Fruit fly (Drosophila melanogaster) whole organism, prepupa: ENCODE data around the gene bol.

Experiments
- CG10631 ChIP-seq: fragments of 200-800 bp; sonication (Bioruptor generic); optimal IDR thresholded peaks from 2 replicates; lab custom pipeline; 2016; ENCODE audit warnings: missing biosample characterization, missing genetic modification characterization
- CG15336 ChIP-seq: fragments of 200-800 bp; sonication (Bioruptor generic); IDR thresholded peaks from 2 replicates; pipeline ENCODE4 v1.3.6; 2022; ENCODE audit warnings: missing biosample characterization, missing genetic modification characterization
- CG1621 ChIP-seq: fragments of 200-800 bp; sonication (Bioruptor generic); optimal IDR thresholded peaks from 3 replicates; lab custom pipeline; 2018; ENCODE audit warnings: missing biosample characterization, mild to moderate bottlenecking, missing genetic modification characterization
- CG16779 ChIP-seq: fragments of 200-800 bp; sonication (Bioruptor generic); optimal IDR thresholded peaks from 3 replicates; lab custom pipeline; 2017; ENCODE audit warnings: missing biosample characterization, mild to moderate bottlenecking, missing genetic modification characterization
- CG32006 ChIP-seq: fragments of 200-800 bp; sonication (Bioruptor generic); optimal IDR thresholded peaks from 3 replicates; lab custom pipeline; 2017; ENCODE audit warnings: missing biosample characterization, mild to moderate bottlenecking, missing genetic modification characterization
- CG34406 ChIP-seq: fragments of 200-800 bp; sonication (Bioruptor generic); optimal IDR thresholded peaks from 3 replicates; lab custom pipeline; 2016; ENCODE audit warnings: missing biosample characterization, missing genetic modification characterization
- CG3919 ChIP-seq: fragments of 200-800 bp; sonication (Bioruptor generic); optimal IDR thresholded peaks from 3 replicates; lab custom pipeline; 2016; ENCODE audit warnings: missing biosample characterization, missing genetic modification characterization
- CG4318 ChIP-seq: fragments of 200-800 bp; sonication (Bioruptor generic); optimal IDR thresholded peaks from 3 replicates; lab custom pipeline; 2017; ENCODE audit warnings: missing biosample characterization, mild to moderate bottlenecking, missing genetic modification characterization
- CG6163 ChIP-seq: fragments of 200-800 bp; sonication (Bioruptor generic); IDR thresholded peaks from 3 replicates; pipeline ENCODE4 v1.3.6; 2022; ENCODE audit warnings: missing biosample characterization, missing genetic modification characterization
- CG6276 ChIP-seq: fragments of 200-800 bp; sonication (Bioruptor generic); optimal IDR thresholded peaks from 2 replicates; lab custom pipeline; 2017; ENCODE audit warnings: missing biosample characterization, mild to moderate bottlenecking, missing genetic modification characterization
- CG6792 ChIP-seq: fragments of 200-800 bp; sonication (Bioruptor generic); optimal IDR thresholded peaks from 3 replicates; lab custom pipeline; 2016; ENCODE audit warnings: missing biosample characterization, missing genetic modification characterization
- CG6808 ChIP-seq: fragments of 200-800 bp; sonication (Bioruptor generic); optimal IDR thresholded peaks from 3 replicates; lab custom pipeline; 2017; ENCODE audit warnings: missing biosample characterization, missing genetic modification characterization, mild to moderate bottlenecking, moderate library complexity, missing genetic modification reagents
- CG6854 ChIP-seq: fragments of 200-800 bp; sonication (Bioruptor generic); optimal IDR thresholded peaks from 2 replicates; lab custom pipeline; 2017; ENCODE audit warnings: missing biosample characterization, mild to moderate bottlenecking, missing genetic modification characterization
- CG8119 ChIP-seq: fragments of 200-800 bp; sonication (Bioruptor generic); IDR thresholded peaks from 3 replicates; pipeline ENCODE4 v1.3.6; 2022; ENCODE audit warnings: missing biosample characterization, missing genetic modification characterization
- CG8319 ChIP-seq: fragments of 200-800 bp; sonication (Bioruptor generic); optimal IDR thresholded peaks from 3 replicates; lab custom pipeline; 2016; ENCODE audit warnings: missing biosample characterization, missing genetic modification characterization
- CG8632 ChIP-seq: fragments of 200-800 bp; sonication (Bioruptor generic); optimal IDR thresholded peaks from 3 replicates; lab custom pipeline; 2016; ENCODE audit warnings: missing biosample characterization, missing genetic modification characterization
- CG9139 ChIP-seq: fragments of 200-800 bp; sonication (Bioruptor generic); optimal IDR thresholded peaks from 3 replicates; lab custom pipeline; 2017; ENCODE audit warnings: missing biosample characterization, mild to moderate bottlenecking, missing genetic modification characterization
- Eip78C ChIP-seq: fragments of 200-800 bp; sonication (Bioruptor generic); peaks from one replicate; lab custom pipeline; 2016; ENCODE audit warnings: missing biosample characterization, missing genetic modification characterization
- Eip93F ChIP-seq: fragments of 200-800 bp; sonication (Bioruptor generic); optimal IDR thresholded peaks from 2 replicates; lab custom pipeline; 2016; ENCODE audit warnings: missing biosample characterization, mild to moderate bottlenecking, missing genetic modification characterization
- Ets21C ChIP-seq: fragments of 200-800 bp; sonication (Bioruptor generic); optimal IDR thresholded peaks from 3 replicates; lab custom pipeline; 2016; ENCODE audit warnings: missing biosample characterization, missing genetic modification characterization
- Gug ChIP-seq: fragments of 200-800 bp; sonication (Bioruptor generic); IDR thresholded peaks from 2 replicates; pipeline ENCODE4 v1.3.6; 2022; ENCODE audit warnings: missing biosample characterization, missing genetic modification characterization
- Lpt ChIP-seq: fragments of 200-800 bp; sonication (Bioruptor generic); optimal IDR thresholded peaks from 3 replicates; lab custom pipeline; 2016; ENCODE audit warnings: missing biosample characterization, missing genetic modification characterization
- Smox ChIP-seq: fragments of 200-800 bp; sonication (Bioruptor generic); optimal IDR thresholded peaks from 3 replicates; lab custom pipeline; 2016; ENCODE audit warnings: missing biosample characterization, missing genetic modification characterization
- Sox102F ChIP-seq: fragments of 200-800 bp; sonication (Bioruptor generic); optimal IDR thresholded peaks from 2 replicates; lab custom pipeline; 2016; ENCODE audit warnings: missing biosample characterization, mild to moderate bottlenecking, missing genetic modification characterization
- Sox14 ChIP-seq: fragments of 200-800 bp; sonication (Bioruptor generic); optimal IDR thresholded peaks from 3 replicates; lab custom pipeline; 2016; ENCODE audit warnings: missing biosample characterization, missing genetic modification characterization
- acj6 ChIP-seq: fragments of 200-800 bp; sonication (Bioruptor generic); optimal IDR thresholded peaks from 3 replicates; lab custom pipeline; 2016; ENCODE audit warnings: missing biosample characterization, missing genetic modification characterization
- eg ChIP-seq: fragments of 200-800 bp; sonication (Bioruptor generic); IDR thresholded peaks from 3 replicates; pipeline ENCODE4 v1.3.6; 2022; ENCODE audit warnings: missing biosample characterization, missing genetic modification characterization
- fkh ChIP-seq: fragments of 200-800 bp; sonication (Bioruptor generic); optimal IDR thresholded peaks from 3 replicates; lab custom pipeline; 2017; ENCODE audit warnings: missing biosample characterization, mild to moderate bottlenecking, missing genetic modification characterization, moderate library complexity
- lz ChIP-seq: fragments of 200-800 bp; sonication (Bioruptor generic); optimal IDR thresholded peaks from 3 replicates; lab custom pipeline; 2016; ENCODE audit warnings: missing biosample characterization, missing genetic modification characterization
- net ChIP-seq: fragments of 200-800 bp; sonication (Bioruptor generic); optimal IDR thresholded peaks from 3 replicates; lab custom pipeline; 2016; ENCODE audit warnings: missing biosample characterization, missing genetic modification characterization
- pdm3 ChIP-seq: fragments of 200-800 bp; sonication (Bioruptor generic); optimal IDR thresholded peaks from 3 replicates; lab custom pipeline; 2016; ENCODE audit warnings: missing biosample characterization, missing genetic modification characterization
- salr ChIP-seq, 2 experiments: fragments of 200-800 bp; sonication (Bioruptor generic); optimal IDR thresholded peaks; 3 replicates each; lab custom pipeline; 2016 to 2018; ENCODE audit warnings: missing biosample characterization in 2 of 2, missing genetic modification characterization in 2 of 2, mild to moderate bottlenecking in 1 of 2
- spab ChIP-seq: fragments of 200-800 bp; sonication (Bioruptor generic); optimal IDR thresholded peaks from 2 replicates; lab custom pipeline; 2017; ENCODE audit warnings: missing biosample characterization, mild to moderate bottlenecking, missing genetic modification characterization, missing genetic modification reagents
- svp ChIP-seq: fragments of 200-800 bp; sonication (Bioruptor generic); peaks from one replicate; lab custom pipeline; 2016; ENCODE audit warnings: missing biosample characterization, missing genetic modification characterization
- topi ChIP-seq: fragments of 200-800 bp; sonication (Bioruptor generic); optimal IDR thresholded peaks from 3 replicates; lab custom pipeline; 2016; ENCODE audit warnings: missing biosample characterization, missing genetic modification characterization
- vri ChIP-seq: fragments of 200-800 bp; sonication (Bioruptor generic); optimal IDR thresholded peaks from 3 replicates; lab custom pipeline; 2016; ENCODE audit warnings: missing biosample characterization, mild to moderate bottlenecking, missing genetic modification characterization

Gene bol

DNA sequence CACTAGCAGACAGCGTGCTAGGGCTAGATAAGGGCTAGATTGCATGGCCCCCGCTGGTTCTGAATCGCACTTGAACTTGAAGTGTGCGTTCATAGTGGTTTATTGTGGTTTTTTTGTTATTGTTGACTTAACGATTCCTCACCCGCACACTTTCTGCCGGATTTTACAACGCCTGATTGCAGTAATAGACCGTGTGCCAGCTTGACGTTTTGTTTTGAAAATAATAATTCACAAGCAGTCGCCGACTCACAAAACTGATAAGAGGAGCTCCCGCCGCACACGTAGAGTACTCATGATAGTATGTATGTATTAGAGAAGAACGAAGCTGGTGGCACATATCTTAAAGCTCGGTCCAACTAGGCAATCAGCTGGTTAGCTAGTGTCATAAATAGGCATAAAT, 38.5 kb downstream of the bol start:
- TF ChIP-seq fkh (peak; percentile 36), svp (GFP tag; lab: Kevin White, UChicago) (peak; percentile 26), vri (GFP tag; lab: Kevin White, UChicago) (peak; percentile 33), Sox102F (no peak)

DNA sequence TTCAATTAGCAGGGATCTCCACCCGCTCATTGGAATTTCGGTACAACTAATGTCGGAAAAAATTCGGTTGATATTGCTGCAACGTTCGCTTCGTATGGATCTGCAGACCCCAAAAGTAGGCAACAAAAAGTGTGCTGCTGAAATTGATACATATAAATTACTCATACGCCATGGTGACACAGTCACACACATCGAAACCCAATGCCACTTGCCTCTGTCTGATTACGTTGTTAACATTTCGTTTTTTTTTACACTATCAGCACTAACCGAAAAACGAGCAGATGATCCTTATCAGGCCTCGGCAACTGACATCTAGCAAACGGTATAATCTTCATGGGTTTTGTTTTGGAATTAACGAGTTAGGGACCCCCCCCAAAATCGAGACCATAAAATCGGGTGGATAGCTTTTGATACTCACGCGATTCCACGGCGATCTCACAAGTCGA, 39.2 kb downstream of the bol start:
- TF ChIP-seq eg (GFP tag; lab: Robert Waterston, UW): no peak
- no peak for TF ChIP-seq Smox (GFP tag; lab: Kevin White, UChicago)
- TF ChIP-seq vri (GFP tag; lab: Kevin White, UChicago): peak; percentile 25
- TF ChIP-seq CG1621 (tag; lab: Kevin White, UChicago): no peak
- no peak for TF ChIP-seq CG34406 (GFP tag; lab: Kevin White, UChicago)
- no peak for TF ChIP-seq Sox102F
- no peak for TF ChIP-seq CG4318 (GFP tag; lab: Kevin White, UChicago)
- no peak for TF ChIP-seq CG10631
- TF ChIP-seq fkh: peak; percentile 9
- peak; percentile 45 for TF ChIP-seq Eip78C (GFP tag; lab: Kevin White, UChicago)
- no peak for TF ChIP-seq acj6

DNA sequence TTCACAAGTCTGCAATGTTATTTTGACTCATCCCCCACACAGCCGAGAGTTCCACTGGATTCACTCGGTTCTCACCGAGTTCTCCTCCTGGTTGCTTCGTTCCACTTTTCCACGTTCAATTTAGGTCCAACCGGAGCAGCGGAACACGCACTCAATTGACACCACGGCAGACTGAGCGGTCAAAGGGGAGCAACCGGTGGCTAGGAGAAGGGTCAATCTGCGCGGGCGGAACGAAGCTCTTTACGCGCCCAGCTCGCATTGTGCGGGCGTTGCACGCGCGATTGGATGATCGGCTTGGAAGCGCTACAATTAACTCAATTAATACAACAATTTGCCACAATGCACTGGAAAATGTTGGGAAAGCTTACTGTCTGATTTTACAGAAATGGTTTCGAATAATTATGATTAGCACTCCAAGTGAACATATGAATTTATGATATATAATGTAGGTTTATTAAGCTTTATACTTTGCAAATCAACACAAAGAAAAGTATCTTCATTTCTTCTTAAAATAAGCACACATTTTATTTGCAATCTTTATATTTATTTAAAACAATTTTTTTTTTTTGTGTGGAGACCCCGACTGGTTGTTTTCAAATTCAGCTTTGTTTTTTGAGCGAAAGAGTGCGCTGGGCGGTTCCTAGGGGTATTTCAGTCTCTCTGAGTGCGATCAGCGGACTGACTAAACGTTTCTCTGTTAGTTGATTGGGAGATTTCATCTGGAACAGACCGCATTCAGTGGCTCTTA, 41.7 kb downstream of the bol start, which contains the start of gene CG32032:
TSS of gene CG32032 (plus strand) at position 698 of the 748 bp plus-strand sequence.
- TF ChIP-seq Eip78C (GFP tag; lab: Kevin White, UChicago) (no peak), CG8119 (GFP tag; lab: Robert Waterston, UW) (peak; percentile 51; the same call in 1 of the 3 replicates), Gug (GFP tag; lab: Robert Waterston, UW) (no peak), CG6854 (GFP tag; lab: Kevin White, UChicago) (no peak), salr (GFP tag; optimal IDR thresholded peaks at IDR 0.05; lab: Kevin White, UChicago) (no peak), lz (no peak), net (peak; percentile 21), acj6 (peak; percentile 34), CG15336 (GFP tag; lab: Robert Waterston, UW) (0 out of 2 replicates have a peak, but pooled peaks have one; percentile 31), CG3919 (GFP tag; lab: Kevin White, UChicago) (peak; percentile 25), CG4318 (GFP tag; lab: Kevin White, UChicago) (peak; percentile 22), Lpt (GFP tag; lab: Kevin White, UChicago) (no peak), spab (GFP tag; lab: Kevin White, UChicago) (no peak), CG9139 (GFP tag; lab: Kevin White, UChicago) (no peak), CG6792 (GFP tag; lab: Kevin White, UChicago) (peak; percentile 13), CG10631 (peak; percentile 31), CG6163 (GFP tag; lab: Robert Waterston, UW) (0 out of 3 replicates have a peak, but pooled peaks have one; percentile 32), CG32006 (GFP tag; lab: Kevin White, UChicago) (peak; percentile 64), Smox (GFP tag; lab: Kevin White, UChicago) (peak; percentile 34), pdm3 (GFP tag; lab: Kevin White, UChicago) (peak; percentile 9), svp (GFP tag; lab: Kevin White, UChicago) (peak; percentile 67), CG8319 (GFP tag; lab: Kevin White, UChicago) (peak; percentile 75), Ets21C (GFP tag; lab: Kevin White, UChicago) (no peak), CG16779 (tag; lab: Kevin White, UChicago) (peak; percentile 14), Eip93F (GFP tag; lab: Kevin White, UChicago) (no peak), CG6276 (peak; percentile 32), CG34406 (GFP tag; lab: Kevin White, UChicago) (peak; percentile 9), eg (GFP tag; lab: Robert Waterston, UW) (peak; percentile 59; the same call in 1 of the 3 replicates), topi (GFP tag; lab: Kevin White, UChicago) (no peak), CG1621 (tag; lab: Kevin White, UChicago) (no peak), CG6808 (GFP tag; lab: Kevin White, UChicago) (peak; percentile 11), vri (GFP tag; lab: Kevin White, UChicago) (no peak), Sox14 (GFP tag; lab: Kevin White, UChicago) (no peak), CG8632 (GFP tag; lab: Kevin White, UChicago) (peak; percentile 18)
